Worm (Caenorhabditis elegans): Measurements from ENCODE around the gene str-265.
"Not testable (repeated sequence)": the region's sequence is repeated elsewhere in the genome, so short reads cannot be mapped to it uniquely, and the experiment has no call there.

The str-265 gene

ce11 chrV:2407214-2407613 lies at the start of gene str-265:
Gene str-265, minus strand, starts transcription at chrV:2407314.
- not testable (repeated sequence) for TF ChIP-seq cog-1 (tag; optimal IDR thresholded peaks at IDR 0.05); flt-1 (GFP tag; IDR thresholded peaks at IDR 0.05); klf-2 (GFP tag; conservative IDR thresholded peaks at IDR 0.05)

ce11 chrV:2453114-2453513 lies 46.0 kb upstream of the str-265 start, which contains the start of gene F56A4.3:
Gene F56A4.3, plus strand, starts transcription at chrV:2453414.
- not testable (repeated sequence) for TF ChIP-seq ztf-23 (GFP tag; IDR thresholded peaks at IDR 0.05); ref-1 (GFP tag; conservative IDR thresholded peaks at IDR 0.05); T22C8.4 (GFP tag; IDR thresholded peaks at IDR 0.05)

DNA sequence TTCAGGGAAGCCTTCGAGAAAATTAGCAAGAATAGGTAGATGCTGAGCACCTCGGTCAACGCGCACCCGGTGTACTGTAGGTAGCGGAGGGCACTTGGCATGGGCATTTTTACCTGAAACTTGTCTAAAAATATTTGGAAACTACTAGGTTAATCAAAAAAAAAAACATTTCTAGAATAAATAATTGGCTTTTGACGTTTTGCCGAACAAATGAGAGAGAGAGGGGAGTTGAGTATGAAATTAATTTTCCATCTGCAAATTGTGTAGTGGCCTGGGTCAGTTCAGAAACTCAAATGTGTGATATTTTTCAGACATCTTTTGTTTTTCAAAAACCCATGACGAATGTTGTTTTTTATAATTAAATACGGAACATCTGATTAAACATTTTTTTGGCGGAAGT lies 20.9 kb upstream of the str-265 start, which contains the start of gene str-119:
Gene str-119 (minus strand): TSS at position 101 of the 400 bp plus-strand sequence.
- not testable (repeated sequence) for TF ChIP-seq ref-1 (GFP tag; conservative IDR thresholded peaks at IDR 0.05); cog-1 (tag; optimal IDR thresholded peaks at IDR 0.05); ztf-29 (GFP tag; IDR thresholded peaks at IDR 0.05)

Measured in whole organism, midembryonic.